Fruit fly (Drosophila melanogaster) whole organism, embryonic: ENCODE data around the gene Cyp4g15.

Source experiments
- BEAF-32 ChIP-seq: fragments of 200-800 bp; sonication (Bioruptor generic); optimal IDR thresholded peaks from 3 replicates; lab custom pipeline; 2017; ENCODE audit warnings: missing biosample characterization, missing genetic modification characterization, mild to moderate bottlenecking, moderate library complexity, missing genetic modification reagents
- CG11504 ChIP-seq: fragments of 200-800 bp; sonication (Bioruptor generic); optimal IDR thresholded peaks from 3 replicates; lab custom pipeline; 2019; ENCODE audit warnings: missing biosample characterization, mild to moderate bottlenecking, missing genetic modification characterization, moderate library complexity
- CG12219 ChIP-seq: fragments of 200-800 bp; sonication (Bioruptor generic); optimal IDR thresholded peaks from 3 replicates; lab custom pipeline; 2018; ENCODE audit warnings: missing biosample characterization, mild to moderate bottlenecking, missing genetic modification characterization
- CG12236 ChIP-seq: fragments of 200-800 bp; sonication (Bioruptor generic); optimal IDR thresholded peaks from 2 replicates; lab custom pipeline; 2016; ENCODE audit warnings: missing biosample characterization, missing genetic modification characterization
- CG13424 ChIP-seq: fragments of 200-800 bp; sonication (Bioruptor generic); optimal IDR thresholded peaks from 2 replicates; lab custom pipeline; 2019; ENCODE audit warnings: missing biosample characterization, mild to moderate bottlenecking, missing genetic modification characterization, moderate library complexity
- CG15269 ChIP-seq: fragments of 200-800 bp; sonication (Bioruptor generic); optimal IDR thresholded peaks from 2 replicates; lab custom pipeline; 2018; ENCODE audit warnings: missing biosample characterization, mild to moderate bottlenecking, missing genetic modification characterization, moderate library complexity
- CG15696 ChIP-seq: fragments of 200-800 bp; sonication (Bioruptor generic); optimal IDR thresholded peaks from 2 replicates; lab custom pipeline; 2019; ENCODE audit warnings: missing biosample characterization, mild to moderate bottlenecking, missing genetic modification characterization, moderate library complexity
- CG16779 ChIP-seq: fragments of 200-800 bp; sonication (Bioruptor generic); IDR thresholded peaks from 2 replicates; pipeline ENCODE4 v1.3.6; 2022; ENCODE audit warnings: missing biosample characterization, missing genetic modification characterization
- CG43689 ChIP-seq: fragments of 200-800 bp; sonication (Bioruptor generic); IDR thresholded peaks from 2 replicates; pipeline ENCODE4 v1.3.6; 2022; ENCODE audit warnings: missing biosample characterization, missing genetic modification characterization
- CG4404 ChIP-seq: fragments of 200-800 bp; sonication (Bioruptor generic); IDR thresholded peaks from 2 replicates; pipeline ENCODE4 v1.3.6; 2022; ENCODE audit warnings: missing biosample characterization, missing genetic modification characterization
- CG4820 ChIP-seq: fragments of 200-800 bp; sonication (Bioruptor generic); optimal IDR thresholded peaks from 3 replicates; lab custom pipeline; 2016; ENCODE audit warnings: missing biosample characterization, missing genetic modification characterization
- CG6683 ChIP-seq: fragments of 200-800 bp; sonication (Bioruptor generic); optimal IDR thresholded peaks from 2 replicates; lab custom pipeline; 2017; ENCODE audit warnings: missing biosample characterization, mild to moderate bottlenecking, missing genetic modification characterization, missing genetic modification reagents
- CG6791 ChIP-seq: fragments of 200-800 bp; sonication (Bioruptor generic); IDR thresholded peaks from 3 replicates; pipeline ENCODE4 v1.3.6; 2022; ENCODE audit warnings: missing biosample characterization, missing genetic modification characterization; ENCODE audit not compliant: partially characterized antibody
- CG6813 ChIP-seq: fragments of 200-800 bp; sonication (Bioruptor generic); optimal IDR thresholded peaks from 2 replicates; lab custom pipeline; 2017; ENCODE audit warnings: missing biosample characterization, missing genetic modification characterization, mild to moderate bottlenecking, moderate library complexity, missing genetic modification reagents
- CG7963 ChIP-seq: fragments of 200-800 bp; sonication (Bioruptor generic); IDR thresholded peaks from 3 replicates; pipeline ENCODE4 v1.3.6; 2022; ENCODE audit warnings: missing biosample characterization, missing genetic modification characterization; ENCODE audit not compliant: partially characterized antibody
- CG9215 ChIP-seq: fragments of 200-800 bp; sonication (Bioruptor generic); IDR thresholded peaks from 2 replicates; pipeline ENCODE4 v1.3.6; 2022; ENCODE audit warnings: missing biosample characterization, missing genetic modification characterization
- CG9437 ChIP-seq: fragments of 200-800 bp; sonication (Bioruptor generic); optimal IDR thresholded peaks from 2 replicates; lab custom pipeline; 2018; ENCODE audit warnings: missing biosample characterization, mild to moderate bottlenecking, missing genetic modification characterization
- CG9609 ChIP-seq: fragments of 200-800 bp; sonication (Bioruptor generic); optimal IDR thresholded peaks from 3 replicates; lab custom pipeline; 2016; ENCODE audit warnings: missing biosample characterization, missing genetic modification characterization
- CG9932 ChIP-seq: fragments of 200-800 bp; sonication (Bioruptor generic); IDR thresholded peaks from 2 replicates; pipeline ENCODE4 v1.3.6; 2022; ENCODE audit warnings: missing biosample characterization, missing genetic modification characterization
- CoRest ChIP-seq: fragments of 200-800 bp; sonication (Bioruptor generic); optimal IDR thresholded peaks from 3 replicates; lab custom pipeline; 2018; ENCODE audit warnings: missing biosample characterization, mild to moderate bottlenecking, missing genetic modification characterization, moderate library complexity
- CrebB ChIP-seq: fragments of 200-800 bp; sonication (Bioruptor generic); optimal IDR thresholded peaks from 3 replicates; lab custom pipeline; 2018; ENCODE audit warnings: missing biosample characterization, mild to moderate bottlenecking, missing genetic modification characterization
- Dp ChIP-seq: fragments of 200-800 bp; sonication (Bioruptor generic); optimal IDR thresholded peaks from 2 replicates; lab custom pipeline; 2018; ENCODE audit warnings: missing biosample characterization, mild to moderate bottlenecking, missing genetic modification characterization, moderate library complexity
- E2f2 ChIP-seq: fragments of 200-800 bp; sonication (Bioruptor generic); IDR thresholded peaks from 2 replicates; pipeline ENCODE4 v1.3.6; 2022; ENCODE audit warnings: missing biosample characterization, missing genetic modification characterization
- Ets65A ChIP-seq: fragments of 200-800 bp; sonication (Bioruptor generic); peaks from one replicate; lab custom pipeline; 2016; ENCODE audit warnings: missing biosample characterization, missing genetic modification characterization
- HLHmδ ChIP-seq: fragments of 200-800 bp; sonication (Bioruptor generic); optimal IDR thresholded peaks from 2 replicates; lab custom pipeline; 2018; ENCODE audit warnings: missing biosample characterization, mild to moderate bottlenecking, missing genetic modification characterization, moderate library complexity
- HmgZ ChIP-seq: fragments of 200-800 bp; sonication (Bioruptor generic); optimal IDR thresholded peaks from 2 replicates; lab custom pipeline; 2018; ENCODE audit warnings: missing biosample characterization, mild to moderate bottlenecking, missing genetic modification characterization
- Jarid2 ChIP-seq: fragments of 200-800 bp; sonication (Bioruptor generic); optimal IDR thresholded peaks from 3 replicates; lab custom pipeline; 2017; ENCODE audit warnings: mild to moderate bottlenecking, missing biosample characterization, missing genetic modification reagents, missing genetic modification characterization
- Med ChIP-seq: fragments of 200-800 bp; sonication (Bioruptor generic); peaks from one replicate; lab custom pipeline; 2016; ENCODE audit warnings: missing biosample characterization, missing genetic modification characterization, mild to moderate bottlenecking, inconsistent platforms, moderate library complexity
- Sin3A ChIP-seq: fragments of >200 bp; optimal IDR thresholded peaks from 2 replicates; lab custom pipeline; 2018
- Six4 ChIP-seq: fragments of 200-800 bp; sonication (Bioruptor generic); optimal IDR thresholded peaks from 2 replicates; lab custom pipeline; 2016; ENCODE audit warnings: missing biosample characterization, missing genetic modification characterization
- gro ChIP-seq: fragments of 200-800 bp; sonication (Bioruptor generic); optimal IDR thresholded peaks from 2 replicates; lab custom pipeline; 2016; ENCODE audit warnings: missing biosample characterization, missing genetic modification characterization
- insv ChIP-seq, 2 experiments: fragments of 200-800 bp; sonication (Bioruptor generic); optimal IDR thresholded peaks; 3 replicates each; lab custom pipeline; 2016 to 2018; ENCODE audit warnings: missing biosample characterization in 2 of 2, missing genetic modification characterization in 2 of 2
- lmd ChIP-seq: fragments of 200-800 bp; sonication (Bioruptor generic); IDR thresholded peaks from 2 replicates; pipeline ENCODE4 v1.3.6; 2022; ENCODE audit warnings: missing biosample characterization, missing genetic modification characterization
- mld ChIP-seq: fragments of 200-800 bp; sonication (Bioruptor generic); IDR thresholded peaks from 3 replicates; pipeline ENCODE4 v1.3.6; 2022; ENCODE audit warnings: missing biosample characterization, missing genetic modification characterization; ENCODE audit not compliant: partially characterized antibody
- ranshi ChIP-seq: fragments of 200-800 bp; sonication (Bioruptor generic); IDR thresholded peaks from 2 replicates; pipeline ENCODE4 v1.3.6; 2022; ENCODE audit warnings: missing biosample characterization, missing genetic modification characterization
- sd ChIP-seq: fragments of 200-800 bp; sonication (Bioruptor generic); optimal IDR thresholded peaks from 3 replicates; lab custom pipeline; 2018; ENCODE audit warnings: missing biosample characterization, mild to moderate bottlenecking, missing genetic modification characterization, moderate library complexity
- sens ChIP-seq: fragments of 200-800 bp; sonication (Bioruptor generic); peaks from one replicate; lab custom pipeline; 2016; ENCODE audit warnings: missing biosample characterization, missing genetic modification characterization
- seq ChIP-seq: fragments of 200-800 bp; sonication (Bioruptor generic); IDR thresholded peaks from 2 replicates; pipeline ENCODE4 v1.3.6; 2022; ENCODE audit warnings: missing biosample characterization, missing genetic modification characterization
- tgo ChIP-seq: fragments of 200-800 bp; sonication (Bioruptor generic); IDR thresholded peaks from 3 replicates; pipeline ENCODE4 v1.3.6; 2022; ENCODE audit warnings: missing biosample characterization, missing genetic modification characterization
- tin ChIP-seq: fragments of 200-800 bp; sonication (Bioruptor generic); optimal IDR thresholded peaks from 3 replicates; lab custom pipeline; 2016; ENCODE audit warnings: missing biosample characterization, missing genetic modification characterization
- z ChIP-seq: fragments of 200-800 bp; sonication (Bioruptor generic); IDR thresholded peaks from 3 replicates; pipeline ENCODE4 v1.3.6; 2022; ENCODE audit warnings: missing biosample characterization, missing genetic modification characterization

The Cyp4g15 gene

dm6 chrX:11450406-11450805 lies 26.5 kb upstream of the Cyp4g15 start (continued):
- no peak for TF ChIP-seq CG9215 (GFP tag; lab: Robert Waterston, UW)
- no peak for TF ChIP-seq sd (tag; lab: Kevin White, UChicago)
- no peak for TF ChIP-seq CG4404 (GFP tag; lab: Robert Waterston, UW)
- no peak for TF ChIP-seq CG12236 (GFP tag; lab: Kevin White, UChicago)
- no peak for TF ChIP-seq z (GFP tag; lab: Robert Waterston, UW)
- no peak for TF ChIP-seq CG9932 (GFP tag; lab: Robert Waterston, UW)
- TF ChIP-seq CG6813 (GFP tag; lab: Kevin White, UChicago) = no peak
- no peak for TF ChIP-seq mld
- no peak for TF ChIP-seq Six4 (GFP tag; lab: Kevin White, UChicago)
- peak; percentile 52 for TF ChIP-seq Med (GFP tag; lab: Kevin White, UChicago)
- peak; percentile 23 for TF ChIP-seq CG13424 (tag; lab: Kevin White, UChicago)
- TF ChIP-seq CoRest = peak; percentile 21
- TF ChIP-seq Dp = no peak
- no peak for TF ChIP-seq CG7963 (GFP tag; lab: Robert Waterston, UW)
- no peak for TF ChIP-seq CG15696 (tag; lab: Kevin White, UChicago)
- no peak for TF ChIP-seq BEAF-32 (GFP tag; lab: Kevin White, UChicago)
- TF ChIP-seq insv (GFP tag; optimal IDR thresholded peaks at IDR 0.05; lab: Kevin White, UChicago) = no peak
- no peak for TF ChIP-seq Jarid2 (GFP tag; lab: Kevin White, UChicago)
- TF ChIP-seq CG6791 (GFP tag; lab: Robert Waterston, UW) = no peak
- no peak for TF ChIP-seq CG16779 (GFP tag; lab: Robert Waterston, UW)
- TF ChIP-seq gro (GFP tag; lab: Kevin White, UChicago) = no peak
- TF ChIP-seq seq = no peak
- TF ChIP-seq tgo (GFP tag; lab: Robert Waterston, UW) = peak; percentile 29; the same call in 1 of the 3 replicates
- TF ChIP-seq CrebB (tag; lab: Kevin White, UChicago) = no peak
- TF ChIP-seq tin (GFP tag; lab: Kevin White, UChicago) = no peak
- no peak for TF ChIP-seq CG9609 (GFP tag; lab: Kevin White, UChicago)
- peak; percentile 87 for TF ChIP-seq Ets65A (GFP tag; lab: Kevin White, UChicago)
- no peak for TF ChIP-seq CG9437 (GFP tag; lab: Kevin White, UChicago)
- TF ChIP-seq E2f2 (GFP tag; lab: Robert Waterston, UW) = no peak
- TF ChIP-seq lmd = no peak
- TF ChIP-seq CG6683 = no peak
- peak; percentile 33 for TF ChIP-seq CG15269 (tag; lab: Kevin White, UChicago)
- TF ChIP-seq ranshi (GFP tag; lab: Robert Waterston, UW) = no peak
- TF ChIP-seq CG4820 (GFP tag; lab: Kevin White, UChicago) = no peak
- no peak for TF ChIP-seq CG12219 (GFP tag; lab: Kevin White, UChicago)
- TF ChIP-seq Sin3A (lab: Kevin White, UChicago) = no peak
- peak; percentile 37 for TF ChIP-seq CG11504 (tag; lab: Kevin White, UChicago)
- TF ChIP-seq HLHmδ (GFP tag; lab: Kevin White, UChicago) = no peak
- peak; percentile 74 for TF ChIP-seq sens (GFP tag; lab: Kevin White, UChicago)
- no peak for TF ChIP-seq CG43689 (GFP tag; lab: Robert Waterston, UW)
- no peak for TF ChIP-seq HmgZ (tag; lab: Kevin White, UChicago)
- TF ChIP-seq, all 482 proteins: peak for 14
